Fruit fly (Drosophila melanogaster): ENCODE measurements around the gene PK2-R1.

PK2-R1 gene

DNA sequence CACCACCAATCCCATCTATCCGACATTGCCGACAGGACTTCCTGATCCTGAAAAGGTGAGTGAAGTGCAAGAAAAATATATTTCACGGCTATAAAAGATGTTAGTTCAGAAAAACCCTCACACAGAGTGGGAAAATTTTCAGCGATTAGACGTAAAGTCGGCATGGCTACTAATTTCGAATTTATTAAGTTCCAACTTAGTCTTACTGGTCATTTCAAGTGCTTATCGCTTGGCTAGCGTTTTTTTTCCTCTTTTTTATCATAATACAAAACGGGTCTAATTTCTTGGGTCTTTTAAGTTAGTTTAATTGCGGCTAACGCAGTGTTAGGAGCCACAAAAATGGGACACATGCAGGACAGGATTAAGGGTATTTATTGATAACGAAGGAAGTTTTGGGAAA, 35.0 kb upstream of the PK2-R1 start, which contains the start of gene CG43208:
CG43208 (plus strand) TSS at position 301 of the 400 bp plus-strand sequence.
- TF ChIP-seq CG12768 (GFP tag; optimal IDR thresholded peaks at IDR 0.05) (no peak), CG14711 (tag; optimal IDR thresholded peaks at IDR 0.05) (no peak), cic (GFP tag; optimal IDR thresholded peaks at IDR 0.05) (no peak), bab1 (GFP tag; optimal IDR thresholded peaks at IDR 0.05) (no peak), CG5204 (GFP tag; optimal IDR thresholded peaks at IDR 0.05) (no peak), ovo (GFP tag; optimal IDR thresholded peaks at IDR 0.05) (no peak)

DNA sequence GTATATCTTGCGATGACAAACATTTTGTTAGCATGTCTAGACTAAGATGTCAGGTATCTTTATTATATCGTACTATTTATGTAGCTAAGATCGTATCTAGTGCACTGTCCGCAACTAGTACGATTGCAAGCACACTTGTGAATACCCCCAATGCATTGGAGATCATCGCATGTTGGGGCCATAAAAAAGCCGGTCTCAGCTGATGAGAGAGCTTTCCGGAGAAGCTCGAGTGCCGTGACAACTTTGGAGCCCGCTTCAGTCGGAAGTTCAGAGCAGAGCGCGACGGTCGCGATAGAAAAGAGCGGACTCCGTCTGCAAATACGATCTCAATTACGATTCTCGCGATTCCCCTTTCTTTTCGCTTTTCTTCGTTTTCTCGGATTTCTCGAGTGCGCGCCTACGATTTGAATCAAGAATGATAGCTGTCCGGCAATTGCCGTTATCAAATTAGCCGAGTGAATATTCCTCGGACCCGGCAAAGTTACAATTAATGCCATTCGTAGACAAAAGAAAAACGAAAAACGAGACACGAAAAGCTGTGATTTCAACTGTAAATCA, 33.5 kb upstream of the PK2-R1 start:
- no peak for TF ChIP-seq ovo (GFP tag; optimal IDR thresholded peaks at IDR 0.05)
- TF ChIP-seq tj (GFP tag; optimal IDR thresholded peaks at IDR 0.05), result no peak
- no peak for TF ChIP-seq CG5204 (GFP tag; optimal IDR thresholded peaks at IDR 0.05)
- TF ChIP-seq CG33017 (tag; optimal IDR thresholded peaks at IDR 0.05), result no peak
- no peak for TF ChIP-seq CG1620 (GFP tag; optimal IDR thresholded peaks at IDR 0.05)
- no peak for TF ChIP-seq CG7045 (GFP tag; optimal IDR thresholded peaks at IDR 0.05)
- peak; percentile 37 for TF ChIP-seq bab1 (GFP tag; optimal IDR thresholded peaks at IDR 0.05)
- peak; percentile 88 for TF ChIP-seq pad (GFP tag; optimal IDR thresholded peaks at IDR 0.05)
- no peak for TF ChIP-seq cic (GFP tag; optimal IDR thresholded peaks at IDR 0.05)
- no peak for TF ChIP-seq cnc (optimal IDR thresholded peaks at IDR 0.05)

dm6 chr3R:13305318-13305899, 32.7 kb upstream of the PK2-R1 start:
- no peak for TF ChIP-seq pad (GFP tag; optimal IDR thresholded peaks at IDR 0.05)
- no peak for TF ChIP-seq kay (GFP tag; ENCODE audit: borderline replicate concordance)

dm6 chr3R:13306595-13306994, 31.5 kb upstream of the PK2-R1 start:
- TF ChIP-seq Crg-1 (GFP tag; optimal IDR thresholded peaks at IDR 0.05), result no peak
- no peak for TF ChIP-seq CG1620 (GFP tag; optimal IDR thresholded peaks at IDR 0.05)
- no peak for TF ChIP-seq Mnt (GFP tag; optimal IDR thresholded peaks at IDR 0.05)
- TF ChIP-seq CG7045 (GFP tag; optimal IDR thresholded peaks at IDR 0.05), result no peak
- no peak for TF ChIP-seq kay (GFP tag; ENCODE audit: borderline replicate concordance)
- no peak for TF ChIP-seq ovo (GFP tag; optimal IDR thresholded peaks at IDR 0.05)
- no peak for TF ChIP-seq toe (GFP tag; optimal IDR thresholded peaks at IDR 0.05)
- TF ChIP-seq CG5204 (GFP tag; optimal IDR thresholded peaks at IDR 0.05), result no peak
- TF ChIP-seq pad (GFP tag; optimal IDR thresholded peaks at IDR 0.05), result no peak
- TF ChIP-seq CG7101 (tag; optimal IDR thresholded peaks at IDR 0.05), result no peak
- no peak for TF ChIP-seq cic (GFP tag; optimal IDR thresholded peaks at IDR 0.05)
- no peak for TF ChIP-seq cnc (optimal IDR thresholded peaks at IDR 0.05)
- no peak for TF ChIP-seq tj (GFP tag; optimal IDR thresholded peaks at IDR 0.05)
- no peak for TF ChIP-seq CG12768 (GFP tag; optimal IDR thresholded peaks at IDR 0.05)
- no peak for TF ChIP-seq CG14711 (tag; optimal IDR thresholded peaks at IDR 0.05)
- no peak for TF ChIP-seq CG11617 (GFP tag; optimal IDR thresholded peaks at IDR 0.05)
- TF ChIP-seq CG33017 (tag; optimal IDR thresholded peaks at IDR 0.05), result no peak

- TF ChIP-seq CG5204 (GFP tag; optimal IDR thresholded peaks at IDR 0.05), result no peak
- TF ChIP-seq tj (GFP tag; optimal IDR thresholded peaks at IDR 0.05), result peak; percentile 68
- no peak for TF ChIP-seq Hr96 (GFP tag; optimal IDR thresholded peaks at IDR 0.05)
- TF ChIP-seq bab1 (GFP tag; optimal IDR thresholded peaks at IDR 0.05), result peak; percentile 54
- TF ChIP-seq Clk (GFP tag; optimal IDR thresholded peaks at IDR 0.05), result no peak
- no peak for TF ChIP-seq CG7045 (GFP tag; optimal IDR thresholded peaks at IDR 0.05)
- TF ChIP-seq CG7101 (tag; optimal IDR thresholded peaks at IDR 0.05), result no peak
- peak; percentile 42 to 66 for TF ChIP-seq cnc (optimal IDR thresholded peaks at IDR 0.05)
Measured at dm6 chr3R:13309133-13309711, 28.9 kb upstream of the PK2-R1 start.

- no peak for TF ChIP-seq Hr96 (GFP tag; optimal IDR thresholded peaks at IDR 0.05)
- TF ChIP-seq CG7101 (tag; optimal IDR thresholded peaks at IDR 0.05), result no peak
- no peak for TF ChIP-seq CG7045 (GFP tag; optimal IDR thresholded peaks at IDR 0.05)
- TF ChIP-seq ovo (GFP tag; optimal IDR thresholded peaks at IDR 0.05), result no peak
- TF ChIP-seq Crg-1 (GFP tag; optimal IDR thresholded peaks at IDR 0.05), result no peak
- TF ChIP-seq CG33017 (tag; optimal IDR thresholded peaks at IDR 0.05), result no peak
- no peak for TF ChIP-seq toe (GFP tag; optimal IDR thresholded peaks at IDR 0.05)
- no peak for TF ChIP-seq Clk (GFP tag; optimal IDR thresholded peaks at IDR 0.05)
- TF ChIP-seq cnc (optimal IDR thresholded peaks at IDR 0.05), result no peak
- TF ChIP-seq CG1620 (GFP tag; optimal IDR thresholded peaks at IDR 0.05), result no peak
- TF ChIP-seq pad (GFP tag; optimal IDR thresholded peaks at IDR 0.05), result no peak
- TF ChIP-seq CG5204 (GFP tag; optimal IDR thresholded peaks at IDR 0.05), result no peak
Measured at dm6 chr3R:13313088-13313487, 25.0 kb upstream of the PK2-R1 start, which contains the start of gene CG44142. Gene CG44142, minus strand, starts transcription at chr3R:13313188.

DNA sequence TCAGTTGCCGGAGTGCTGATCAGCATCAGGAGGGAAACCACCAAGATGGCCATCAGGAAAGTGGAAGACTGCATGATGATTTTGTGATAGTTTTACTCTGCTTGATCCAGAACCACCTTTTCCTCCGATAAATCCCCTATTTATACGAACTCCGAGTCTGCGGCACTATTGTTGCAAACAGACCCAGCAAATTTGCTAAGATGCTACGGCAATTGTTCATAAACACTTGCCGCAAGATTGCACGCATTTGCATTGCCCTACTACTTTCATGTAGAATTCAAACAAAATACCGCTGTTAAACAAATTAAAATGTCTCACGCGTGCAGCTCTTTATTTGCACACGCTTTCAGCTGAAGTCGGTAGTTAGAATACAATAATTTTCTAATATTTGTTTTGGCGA, 19.0 kb upstream of the PK2-R1 start, which contains the start of gene CG45080:
CG45080 (minus strand) TSS at position 101 of the 400 bp plus-strand sequence.
- TF ChIP-seq Crg-1 (GFP tag; optimal IDR thresholded peaks at IDR 0.05) (no peak), CG14711 (tag; optimal IDR thresholded peaks at IDR 0.05) (no peak), CG7045 (GFP tag; optimal IDR thresholded peaks at IDR 0.05) (no peak), CG1620 (GFP tag; optimal IDR thresholded peaks at IDR 0.05) (no peak), pad (GFP tag; optimal IDR thresholded peaks at IDR 0.05) (no peak), kay (GFP tag; ENCODE audit: borderline replicate concordance) (no peak), tj (GFP tag; optimal IDR thresholded peaks at IDR 0.05) (no peak), toe (GFP tag; optimal IDR thresholded peaks at IDR 0.05) (no peak), CG5204 (GFP tag; optimal IDR thresholded peaks at IDR 0.05) (no peak), CG33017 (tag; optimal IDR thresholded peaks at IDR 0.05) (no peak), ovo (GFP tag; optimal IDR thresholded peaks at IDR 0.05) (no peak), CG11617 (GFP tag; optimal IDR thresholded peaks at IDR 0.05) (no peak)
